Worm (Caenorhabditis elegans): ENCODE measurements around the gene F21G4.6.

DNA sequence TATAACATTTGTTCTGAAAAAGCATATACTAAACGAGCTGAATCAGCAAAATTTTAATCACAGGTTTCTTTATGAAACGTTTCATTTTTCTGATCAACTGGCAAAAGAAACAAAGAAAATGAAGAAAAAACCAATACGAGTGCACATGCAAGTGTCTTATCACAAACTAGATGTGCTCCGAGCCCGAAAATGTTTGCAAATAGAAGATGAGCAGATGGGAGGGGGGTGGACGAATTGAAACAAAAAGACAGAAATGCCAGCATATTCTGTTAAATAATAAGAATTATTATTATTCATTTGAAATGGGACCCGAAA is 16.7 kb upstream of the F21G4.6 start:
- TF ChIP-seq W03F9.2 (tag; optimal IDR thresholded peaks at IDR 0.05) (no peak), him-1 (tag; optimal IDR thresholded peaks at IDR 0.05) (no peak), dao-5 (tag; optimal IDR thresholded peaks at IDR 0.05) (no peak)

All from whole organism, L4/young adult.